Worm (Caenorhabditis elegans) whole organism, late embryonic: ENCODE results near the gene K04C2.5.

Experiments
- C08G9.2 ChIP-seq: sonication (generic microtip); optimal IDR thresholded peaks from 2 replicates; lab custom pipeline; 2016; ENCODE audit warnings: mild to moderate bottlenecking, missing genetic modification characterization, moderate library complexity, missing compliant biosample characterization
- C38D4.7 ChIP-seq: fragments of 200-800 bp; sonication (Bioruptor generic); optimal IDR thresholded peaks from 2 replicates; lab custom pipeline; 2018; ENCODE audit warnings: mild to moderate bottlenecking, missing genetic modification characterization, moderate library complexity, missing compliant biosample characterization
- T23F11.4 ChIP-seq: fragments of 200-800 bp; sonication (Bioruptor generic); optimal IDR thresholded peaks from 2 replicates; lab custom pipeline; 2018; ENCODE audit warnings: mild to moderate bottlenecking, missing genetic modification characterization, missing compliant biosample characterization
- ahr-1 ChIP-seq: sonication (generic microtip); optimal IDR thresholded peaks from 2 replicates; lab custom pipeline; 2016; ENCODE audit warnings: missing genetic modification characterization, missing compliant biosample characterization
- ama-1 ChIP-seq: fragments of 150-350 bp; optimal IDR thresholded peaks from 2 replicates; lab custom pipeline; 2014
- ceh-14 ChIP-seq: sonication (generic microtip); optimal IDR thresholded peaks from 2 replicates; lab custom pipeline; 2016; ENCODE audit warnings: missing genotype, missing genetic modification characterization, missing compliant biosample characterization
- ceh-2 ChIP-seq: sonication (generic microtip); optimal IDR thresholded peaks from 2 replicates; lab custom pipeline; 2016; ENCODE audit warnings: missing genotype, missing genetic modification characterization, missing compliant biosample characterization
- ceh-22 ChIP-seq: sonication (generic microtip); optimal IDR thresholded peaks from 2 replicates; lab custom pipeline; 2017; ENCODE audit warnings: missing biosample characterization, missing genetic modification characterization
- ceh-24 ChIP-seq: sonication (generic microtip); optimal IDR thresholded peaks from 2 replicates; lab custom pipeline; 2016; ENCODE audit warnings: mild to moderate bottlenecking, missing genetic modification characterization, missing compliant biosample characterization
- ceh-30 ChIP-seq: fragments of 150-350 bp; optimal IDR thresholded peaks from 2 replicates; lab custom pipeline; 2014; ENCODE audit warnings: missing biosample characterization, missing genetic modification characterization
- ceh-31 ChIP-seq: sonication (generic microtip); optimal IDR thresholded peaks from 2 replicates; lab custom pipeline; 2016; ENCODE audit warnings: missing genetic modification characterization, missing compliant biosample characterization
- ceh-34 ChIP-seq: sonication (generic microtip); optimal IDR thresholded peaks from 2 replicates; lab custom pipeline; 2016; ENCODE audit warnings: mild to moderate bottlenecking, missing genetic modification characterization, missing compliant biosample characterization
- ceh-45 ChIP-seq: fragments of 200-800 bp; sonication (Bioruptor generic); IDR thresholded peaks from 2 replicates; pipeline ENCODE4 v1.3.6; 2022; ENCODE audit warnings: missing genetic modification reagents, missing genetic modification characterization, missing compliant biosample characterization
- ceh-48 ChIP-seq: sonication (generic microtip); optimal IDR thresholded peaks from 2 replicates; lab custom pipeline; 2016; ENCODE audit warnings: missing genetic modification characterization, inconsistent platforms, missing compliant biosample characterization
- ceh-9 ChIP-seq: sonication (generic microtip); optimal IDR thresholded peaks from 2 replicates; lab custom pipeline; 2016; ENCODE audit warnings: mild to moderate bottlenecking, missing genetic modification characterization, inconsistent platforms, missing compliant biosample characterization
- dmd-4 ChIP-seq: sonication (generic microtip); optimal IDR thresholded peaks from 2 replicates; lab custom pipeline; 2016; ENCODE audit warnings: borderline replicate concordance, missing genetic modification characterization, missing compliant biosample characterization
- dve-1 ChIP-seq: sonication (generic microtip); optimal IDR thresholded peaks from 2 replicates; lab custom pipeline; 2017; ENCODE audit warnings: antibody characterized with exemption, mild to moderate bottlenecking, missing genetic modification characterization, missing compliant biosample characterization
- elt-2 ChIP-seq: sonication (generic microtip); optimal IDR thresholded peaks from 2 replicates; lab custom pipeline; 2016; ENCODE audit warnings: missing genetic modification reagents, missing genetic modification characterization, missing compliant biosample characterization
- elt-4 ChIP-seq: sonication (generic microtip); optimal IDR thresholded peaks from 2 replicates; lab custom pipeline; 2016; ENCODE audit warnings: missing genetic modification characterization, missing compliant biosample characterization
- eyg-1 ChIP-seq: sonication (generic microtip); optimal IDR thresholded peaks from 2 replicates; lab custom pipeline; 2016; ENCODE audit warnings: missing genotype, missing genetic modification characterization, missing compliant biosample characterization
- fkh-10 ChIP-seq: fragments of 150-350 bp; optimal IDR thresholded peaks from 2 replicates; lab custom pipeline; 2014; ENCODE audit warnings: missing biosample characterization, missing genetic modification reagents, missing genetic modification characterization
- gmeb-2 ChIP-seq: sonication (generic microtip); optimal IDR thresholded peaks from 2 replicates; lab custom pipeline; 2016; ENCODE audit warnings: missing genetic modification characterization, inconsistent platforms, missing compliant biosample characterization
- hlh-13 ChIP-seq: fragments of 200-800 bp; sonication (Bioruptor generic); optimal IDR thresholded peaks from 2 replicates; lab custom pipeline; 2018; ENCODE audit warnings: mild to moderate bottlenecking, missing genetic modification characterization, missing compliant biosample characterization
- hlh-15 ChIP-seq: sonication (generic microtip); optimal IDR thresholded peaks from 2 replicates; lab custom pipeline; 2016; ENCODE audit warnings: missing genetic modification characterization, missing compliant biosample characterization
- hlh-30 ChIP-seq: sonication (generic microtip); optimal IDR thresholded peaks from 2 replicates; lab custom pipeline; 2017; ENCODE audit warnings: antibody characterized with exemption, missing genetic modification characterization, missing compliant biosample characterization; ENCODE audit not compliant: insufficient read depth
- hlh-6 ChIP-seq: sonication (generic microtip); optimal IDR thresholded peaks from 2 replicates; lab custom pipeline; 2016; ENCODE audit warnings: missing genotype, missing genetic modification characterization, missing compliant biosample characterization
- hlh-8 ChIP-seq: sonication (generic microtip); optimal IDR thresholded peaks from 2 replicates; lab custom pipeline; 2016; ENCODE audit warnings: missing genotype, missing genetic modification characterization, missing compliant biosample characterization
- madf-2 ChIP-seq: sonication (generic microtip); optimal IDR thresholded peaks from 2 replicates; lab custom pipeline; 2017; ENCODE audit warnings: missing genetic modification characterization, missing compliant biosample characterization
- mec-3 ChIP-seq: sonication (generic microtip); optimal IDR thresholded peaks from 2 replicates; lab custom pipeline; 2016; ENCODE audit warnings: borderline replicate concordance, missing genetic modification characterization, missing compliant biosample characterization
- nfya-1 ChIP-seq: sonication (generic microtip); optimal IDR thresholded peaks from 2 replicates; lab custom pipeline; 2017; ENCODE audit warnings: missing genetic modification characterization, mild to moderate bottlenecking, missing compliant biosample characterization, antibody characterized with exemption, moderate library complexity
- nhr-11 ChIP-seq: fragments of 150-350 bp; optimal IDR thresholded peaks from 2 replicates; lab custom pipeline; 2014; ENCODE audit warnings: missing biosample characterization, missing genetic modification characterization
- nhr-232 ChIP-seq: sonication (generic microtip); optimal IDR thresholded peaks from 2 replicates; lab custom pipeline; 2016; ENCODE audit warnings: missing genetic modification characterization, missing compliant biosample characterization
- npax-4 ChIP-seq: sonication (generic microtip); optimal IDR thresholded peaks from 2 replicates; lab custom pipeline; 2016; ENCODE audit warnings: missing genetic modification characterization, missing compliant biosample characterization
- pag-3 ChIP-seq: sonication (generic microtip); optimal IDR thresholded peaks from 2 replicates; lab custom pipeline; 2016; ENCODE audit warnings: missing compliant biosample characterization, missing genetic modification characterization, borderline replicate concordance
- pat-9 ChIP-seq: fragments of 200-800 bp; sonication (Bioruptor generic); optimal IDR thresholded peaks from 2 replicates; lab custom pipeline; 2018; ENCODE audit warnings: mild to moderate bottlenecking, missing genetic modification characterization, moderate library complexity, missing compliant biosample characterization
- pha-2 ChIP-seq: sonication (generic microtip); optimal IDR thresholded peaks from 2 replicates; lab custom pipeline; 2017; ENCODE audit warnings: mild to moderate bottlenecking, missing genetic modification characterization, missing compliant biosample characterization
- pha-4 ChIP-seq: fragments of 150-350 bp; optimal IDR thresholded peaks from 2 replicates; lab custom pipeline; 2018; ENCODE audit warnings: missing biosample characterization, missing genetic modification reagents, missing genetic modification characterization
- pqm-1 ChIP-seq: sonication (generic microtip); optimal IDR thresholded peaks from 2 replicates; lab custom pipeline; 2016; ENCODE audit warnings: missing genetic modification characterization, missing compliant biosample characterization
- pros-1 ChIP-seq: fragments of 150-350 bp; optimal IDR thresholded peaks from 2 replicates; lab custom pipeline; 2014; ENCODE audit warnings: missing biosample characterization, missing genetic modification reagents, missing genetic modification characterization
- ref-2 ChIP-seq: sonication (generic microtip); optimal IDR thresholded peaks from 2 replicates; lab custom pipeline; 2016; ENCODE audit warnings: missing genetic modification characterization, missing compliant biosample characterization
- sox-2 ChIP-seq: fragments of 200-800 bp; sonication (Bioruptor generic); IDR thresholded peaks from 2 replicates; pipeline ENCODE4 v1.3.6; 2022; ENCODE audit warnings: missing genetic modification reagents, missing genetic modification characterization, missing compliant biosample characterization
- sox-4 ChIP-seq: sonication (generic microtip); optimal IDR thresholded peaks from 2 replicates; lab custom pipeline; 2017; ENCODE audit warnings: mild to moderate bottlenecking, missing genetic modification characterization, inconsistent platforms, missing compliant biosample characterization
- syd-9 ChIP-seq: sonication (generic microtip); optimal IDR thresholded peaks from 2 replicates; lab custom pipeline; 2016; ENCODE audit warnings: mild to moderate bottlenecking, missing genetic modification characterization, moderate library complexity, missing compliant biosample characterization
- tbx-2 ChIP-seq: sonication (generic microtip); optimal IDR thresholded peaks from 2 replicates; lab custom pipeline; 2016; ENCODE audit warnings: missing genetic modification characterization, missing compliant biosample characterization
- tbx-7 ChIP-seq: sonication (generic microtip); optimal IDR thresholded peaks from 2 replicates; lab custom pipeline; 2016; ENCODE audit warnings: missing genotype, missing genetic modification characterization, missing compliant biosample characterization
- ttx-3 ChIP-seq: sonication (generic microtip); optimal IDR thresholded peaks from 2 replicates; lab custom pipeline; 2016; ENCODE audit warnings: missing genetic modification reagents, missing genetic modification characterization, missing compliant biosample characterization
- unc-3 ChIP-seq, 2 experiments: fragments of 200-800 bp in 1 of 2; sonication (Bioruptor generic) in 1 of 2; sonication (generic microtip) in 1 of 2; conservative IDR thresholded peaks in 1 of 2; optimal IDR thresholded peaks in 1 of 2; 2 replicates each; pipeline versions ENCODE4 v1.3.6 to Lab custom; 2016 to 2022; ENCODE audit warnings: missing compliant biosample characterization in 2 of 2, missing genetic modification characterization in 2 of 2, missing genetic modification reagents in 1 of 2
- unc-42 ChIP-seq: sonication (generic microtip); optimal IDR thresholded peaks from 2 replicates; lab custom pipeline; 2016; ENCODE audit warnings: missing genotype, missing genetic modification characterization, missing compliant biosample characterization
- unc-55 ChIP-seq: sonication (generic microtip); optimal IDR thresholded peaks from 2 replicates; lab custom pipeline; 2017; ENCODE audit warnings: missing biosample characterization, missing genetic modification reagents, missing genetic modification characterization
- zip-5 ChIP-seq: sonication (generic microtip); optimal IDR thresholded peaks from 2 replicates; lab custom pipeline; 2016; ENCODE audit warnings: missing genetic modification characterization, missing compliant biosample characterization
- ztf-16 ChIP-seq: sonication (generic microtip); optimal IDR thresholded peaks from 2 replicates; lab custom pipeline; 2017; ENCODE audit warnings: missing genetic modification characterization, missing compliant biosample characterization

Gene K04C2.5

ce11 chrIII:6888497-6888896 lies 3.0 kb downstream of the K04C2.5 start:
- peak; percentile 17 for TF ChIP-seq ref-2 (tag; lab: Kevin White, UChicago)
- TF ChIP-seq pqm-1: no peak
- no peak for TF ChIP-seq ahr-1 (tag; lab: Kevin White, UChicago)
- no peak for TF ChIP-seq dmd-4
- peak; percentile 12 for TF ChIP-seq dve-1 (tag; lab: Kevin White, UChicago)
- no peak for TF ChIP-seq nhr-232

DNA sequence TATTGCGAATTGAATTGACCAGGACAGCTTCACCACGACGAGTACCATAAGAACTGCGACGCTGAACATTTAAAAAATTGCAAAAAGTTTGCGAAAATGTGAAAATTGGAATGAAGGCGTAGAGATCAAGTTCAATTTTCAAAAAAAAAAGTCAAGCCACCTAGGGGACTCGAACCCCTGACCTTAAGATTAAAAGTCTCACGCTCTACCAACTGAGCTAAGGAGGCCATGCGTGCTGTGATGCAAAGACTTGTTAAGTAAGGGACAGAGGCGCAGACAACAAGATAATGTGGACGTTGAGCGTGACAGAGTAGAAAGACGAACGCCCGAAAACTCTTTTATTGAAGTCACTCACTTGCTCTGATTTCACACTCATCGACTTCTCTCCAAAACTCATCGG lies 3.9 kb downstream of the K04C2.5 start:
- TF ChIP-seq ttx-3 (peak; percentile 58), C38D4.7 (peak; percentile 69), mec-3 (no peak), elt-2 (tag; lab: Kevin White, UChicago) (peak; percentile 72), pros-1 (tag; lab: Kevin White, UChicago) (no peak), ceh-14 (tag; lab: Kevin White, UChicago) (peak; percentile 47), elt-4 (no peak), pat-9 (tag; lab: Kevin White, UChicago) (peak; percentile 69), ceh-31 (tag; lab: Kevin White, UChicago) (peak; percentile 55), ama-1 (no peak), npax-4 (tag; lab: Kevin White, UChicago) (peak; percentile 56), ceh-45 (peak; percentile 70), unc-3 (GFP tag; conservative IDR thresholded peaks at IDR 0.05; lab: Robert Waterston, UW) (peak; percentile 52; the same call in 1 of the 2 replicates), unc-3 (tag; optimal IDR thresholded peaks at IDR 0.05; lab: Kevin White, UChicago) (peak; percentile 44), unc-55 (GFP tag; lab: Kevin White, UChicago) (no peak), syd-9 (tag; lab: Kevin White, UChicago) (peak; percentile 63), nfya-1 (tag; lab: Kevin White, UChicago) (peak; percentile 54), sox-4 (tag; lab: Kevin White, UChicago) (peak; percentile 76), dve-1 (tag; lab: Kevin White, UChicago) (peak; percentile 47), T23F11.4 (GFP tag; lab: Kevin White, UChicago) (peak; percentile 58), hlh-8 (tag; lab: Kevin White, UChicago) (peak; percentile 53), gmeb-2 (tag; lab: Kevin White, UChicago) (peak; percentile 64), hlh-15 (no peak), ref-2 (tag; lab: Kevin White, UChicago) (peak; percentile 61), C08G9.2 (tag; lab: Kevin White, UChicago) (peak; percentile 52), pha-4 (tag; lab: Kevin White, UChicago) (no peak), ztf-16 (tag; lab: Kevin White, UChicago) (peak; percentile 72), tbx-7 (tag; lab: Kevin White, UChicago) (no peak), ceh-30 (no peak), fkh-10 (GFP tag; lab: Kevin White, UChicago) (no peak), unc-42 (peak; percentile 74), zip-5 (tag; lab: Kevin White, UChicago) (peak; percentile 33), pag-3 (no peak), tbx-2 (tag; lab: Kevin White, UChicago) (peak; percentile 70), ceh-2 (tag; lab: Kevin White, UChicago) (peak; percentile 27), ceh-22 (tag; lab: Kevin White, UChicago) (no peak), ceh-34 (peak; percentile 55), hlh-13 (GFP tag; lab: Kevin White, UChicago) (no peak), ceh-9 (tag; lab: Kevin White, UChicago) (peak; percentile 47), madf-2 (tag; lab: Kevin White, UChicago) (peak; percentile 75), sox-2 (GFP tag; lab: Robert Waterston, UW) (peak; percentile 66), ceh-48 (peak; percentile 60), hlh-6 (tag; lab: Kevin White, UChicago) (peak; percentile 78), hlh-30 (peak; percentile 58), eyg-1 (tag; lab: Kevin White, UChicago) (peak; percentile 50), pha-2 (tag; lab: Kevin White, UChicago) (no peak), nhr-11 (tag; lab: Kevin White, UChicago) (no peak), ceh-24 (tag; lab: Kevin White, UChicago) (no peak)
